Fruit fly (Drosophila melanogaster) whole organism, prepupa: ENCODE data around the gene CAH5.

Experiments used
- CG10631 ChIP-seq: fragments of 200-800 bp; sonication (Bioruptor generic); optimal IDR thresholded peaks from 2 replicates; lab custom pipeline; 2016; ENCODE audit warnings: missing biosample characterization, missing genetic modification characterization
- CG10669 ChIP-seq: fragments of 200-800 bp; sonication (Bioruptor generic); optimal IDR thresholded peaks from 3 replicates; lab custom pipeline; 2018; ENCODE audit warnings: missing biosample characterization, mild to moderate bottlenecking, missing genetic modification characterization, moderate library complexity
- CG11762 ChIP-seq: fragments of 200-800 bp; sonication (Bioruptor generic); optimal IDR thresholded peaks from 3 replicates; lab custom pipeline; 2016; ENCODE audit warnings: missing biosample characterization, missing genetic modification characterization; ENCODE audit not compliant: insufficient read depth
- CG11902 ChIP-seq: fragments of 200-800 bp; sonication (Bioruptor generic); optimal IDR thresholded peaks from 3 replicates; lab custom pipeline; 2016; ENCODE audit warnings: missing biosample characterization, missing genetic modification characterization
- CG15336 ChIP-seq: fragments of 200-800 bp; sonication (Bioruptor generic); IDR thresholded peaks from 2 replicates; pipeline ENCODE4 v1.3.6; 2022; ENCODE audit warnings: missing biosample characterization, missing genetic modification characterization
- CG3032 ChIP-seq: fragments of 200-800 bp; optimal IDR thresholded peaks from 2 replicates; lab custom pipeline; 2019; ENCODE audit warnings: missing biosample characterization, mild to moderate bottlenecking, missing genetic modification characterization, moderate library complexity
- CG31627 ChIP-seq: fragments of 200-800 bp; sonication (Bioruptor generic); optimal IDR thresholded peaks from 3 replicates; lab custom pipeline; 2016; ENCODE audit warnings: missing biosample characterization, missing genetic modification characterization
- CG32006 ChIP-seq: fragments of 200-800 bp; sonication (Bioruptor generic); optimal IDR thresholded peaks from 3 replicates; lab custom pipeline; 2017; ENCODE audit warnings: missing biosample characterization, mild to moderate bottlenecking, missing genetic modification characterization
- CG34406 ChIP-seq: fragments of 200-800 bp; sonication (Bioruptor generic); optimal IDR thresholded peaks from 3 replicates; lab custom pipeline; 2016; ENCODE audit warnings: missing biosample characterization, missing genetic modification characterization
- CG3919 ChIP-seq: fragments of 200-800 bp; sonication (Bioruptor generic); optimal IDR thresholded peaks from 3 replicates; lab custom pipeline; 2016; ENCODE audit warnings: missing biosample characterization, missing genetic modification characterization
- CG4318 ChIP-seq: fragments of 200-800 bp; sonication (Bioruptor generic); optimal IDR thresholded peaks from 3 replicates; lab custom pipeline; 2017; ENCODE audit warnings: missing biosample characterization, mild to moderate bottlenecking, missing genetic modification characterization
- CG6163 ChIP-seq: fragments of 200-800 bp; sonication (Bioruptor generic); IDR thresholded peaks from 3 replicates; pipeline ENCODE4 v1.3.6; 2022; ENCODE audit warnings: missing biosample characterization, missing genetic modification characterization
- CG6792 ChIP-seq: fragments of 200-800 bp; sonication (Bioruptor generic); optimal IDR thresholded peaks from 3 replicates; lab custom pipeline; 2016; ENCODE audit warnings: missing biosample characterization, missing genetic modification characterization
- CG7368 ChIP-seq: fragments of 200-800 bp; sonication (Bioruptor generic); optimal IDR thresholded peaks from 3 replicates; lab custom pipeline; 2016; ENCODE audit warnings: missing biosample characterization, missing genetic modification characterization
- CG8119 ChIP-seq: fragments of 200-800 bp; sonication (Bioruptor generic); IDR thresholded peaks from 3 replicates; pipeline ENCODE4 v1.3.6; 2022; ENCODE audit warnings: missing biosample characterization, missing genetic modification characterization
- CG8319 ChIP-seq: fragments of 200-800 bp; sonication (Bioruptor generic); optimal IDR thresholded peaks from 3 replicates; lab custom pipeline; 2016; ENCODE audit warnings: missing biosample characterization, missing genetic modification characterization
- CG8632 ChIP-seq: fragments of 200-800 bp; sonication (Bioruptor generic); optimal IDR thresholded peaks from 3 replicates; lab custom pipeline; 2016; ENCODE audit warnings: missing biosample characterization, missing genetic modification characterization
- CG9139 ChIP-seq: fragments of 200-800 bp; sonication (Bioruptor generic); optimal IDR thresholded peaks from 3 replicates; lab custom pipeline; 2017; ENCODE audit warnings: missing biosample characterization, mild to moderate bottlenecking, missing genetic modification characterization
- Eip75B ChIP-seq: fragments of 200-800 bp; sonication (Bioruptor generic); optimal IDR thresholded peaks from 3 replicates; lab custom pipeline; 2016; ENCODE audit warnings: missing biosample characterization, missing genetic modification characterization
- Eip78C ChIP-seq: fragments of 200-800 bp; sonication (Bioruptor generic); peaks from one replicate; lab custom pipeline; 2016; ENCODE audit warnings: missing biosample characterization, missing genetic modification characterization
- Eip93F ChIP-seq: fragments of 200-800 bp; sonication (Bioruptor generic); optimal IDR thresholded peaks from 2 replicates; lab custom pipeline; 2016; ENCODE audit warnings: missing biosample characterization, mild to moderate bottlenecking, missing genetic modification characterization
- Ets21C ChIP-seq: fragments of 200-800 bp; sonication (Bioruptor generic); optimal IDR thresholded peaks from 3 replicates; lab custom pipeline; 2016; ENCODE audit warnings: missing biosample characterization, missing genetic modification characterization
- Ets96B ChIP-seq: fragments of 200-800 bp; optimal IDR thresholded peaks from 2 replicates; lab custom pipeline; 2019; ENCODE audit warnings: missing biosample characterization, mild to moderate bottlenecking, missing genetic modification characterization, moderate library complexity
- Gug ChIP-seq: fragments of 200-800 bp; sonication (Bioruptor generic); IDR thresholded peaks from 2 replicates; pipeline ENCODE4 v1.3.6; 2022; ENCODE audit warnings: missing biosample characterization, missing genetic modification characterization
- Hr38 ChIP-seq: sonication (Bioruptor generic); optimal IDR thresholded peaks from 2 replicates; lab custom pipeline; 2016; ENCODE audit warnings: missing biosample characterization, missing genetic modification characterization
- Hr39 ChIP-seq: fragments of 200-800 bp; sonication (Bioruptor generic); optimal IDR thresholded peaks from 2 replicates; lab custom pipeline; 2016; ENCODE audit warnings: missing biosample characterization, missing genetic modification characterization
- Hr4 ChIP-seq: fragments of 200-800 bp; sonication (Bioruptor generic); optimal IDR thresholded peaks from 3 replicates; lab custom pipeline; 2016; ENCODE audit warnings: missing biosample characterization, missing genetic modification characterization
- Lpt ChIP-seq: fragments of 200-800 bp; sonication (Bioruptor generic); optimal IDR thresholded peaks from 3 replicates; lab custom pipeline; 2016; ENCODE audit warnings: missing biosample characterization, missing genetic modification characterization
- Met ChIP-seq: fragments of 200-800 bp; sonication (Bioruptor generic); optimal IDR thresholded peaks from 3 replicates; lab custom pipeline; 2016; ENCODE audit warnings: missing biosample characterization, missing genetic modification characterization
- OdsH ChIP-seq: fragments of 200-800 bp; sonication (Bioruptor generic); optimal IDR thresholded peaks from 3 replicates; lab custom pipeline; 2016; ENCODE audit warnings: missing biosample characterization, missing genetic modification characterization
- Smox ChIP-seq: fragments of 200-800 bp; sonication (Bioruptor generic); optimal IDR thresholded peaks from 3 replicates; lab custom pipeline; 2016; ENCODE audit warnings: missing biosample characterization, missing genetic modification characterization
- Sox102F ChIP-seq: fragments of 200-800 bp; sonication (Bioruptor generic); optimal IDR thresholded peaks from 2 replicates; lab custom pipeline; 2016; ENCODE audit warnings: missing biosample characterization, mild to moderate bottlenecking, missing genetic modification characterization
- Sox14 ChIP-seq: fragments of 200-800 bp; sonication (Bioruptor generic); optimal IDR thresholded peaks from 3 replicates; lab custom pipeline; 2016; ENCODE audit warnings: missing biosample characterization, missing genetic modification characterization
- Sox15 ChIP-seq: fragments of 200-800 bp; sonication (Bioruptor generic); optimal IDR thresholded peaks from 3 replicates; lab custom pipeline; 2016; ENCODE audit warnings: missing biosample characterization, missing genetic modification characterization
- achi ChIP-seq: fragments of 200-800 bp; sonication (Bioruptor generic); optimal IDR thresholded peaks from 3 replicates; lab custom pipeline; 2016; ENCODE audit warnings: missing biosample characterization, missing genetic modification characterization
- acj6 ChIP-seq: fragments of 200-800 bp; sonication (Bioruptor generic); optimal IDR thresholded peaks from 3 replicates; lab custom pipeline; 2016; ENCODE audit warnings: missing biosample characterization, missing genetic modification characterization
- cyc ChIP-seq: fragments of 200-800 bp; sonication (Bioruptor generic); optimal IDR thresholded peaks from 3 replicates; lab custom pipeline; 2016; ENCODE audit warnings: missing biosample characterization, missing genetic modification characterization
- dac ChIP-seq: fragments of 200-800 bp; sonication (Bioruptor generic); optimal IDR thresholded peaks from 2 replicates; lab custom pipeline; 2017; ENCODE audit warnings: missing biosample characterization, mild to moderate bottlenecking, missing genetic modification characterization
- dsx ChIP-seq: fragments of 200-800 bp; optimal IDR thresholded peaks from 3 replicates; lab custom pipeline; 2019; ENCODE audit warnings: missing biosample characterization, mild to moderate bottlenecking, missing genetic modification characterization, moderate library complexity; ENCODE audit not compliant: poor library complexity, severe bottlenecking
- eg ChIP-seq: fragments of 200-800 bp; sonication (Bioruptor generic); IDR thresholded peaks from 3 replicates; pipeline ENCODE4 v1.3.6; 2022; ENCODE audit warnings: missing biosample characterization, missing genetic modification characterization
- esn ChIP-seq: fragments of 200-800 bp; sonication (Bioruptor generic); optimal IDR thresholded peaks from 2 replicates; lab custom pipeline; 2016; ENCODE audit warnings: missing biosample characterization, mild to moderate bottlenecking, missing genetic modification characterization, moderate library complexity
- lz ChIP-seq: fragments of 200-800 bp; sonication (Bioruptor generic); optimal IDR thresholded peaks from 3 replicates; lab custom pipeline; 2016; ENCODE audit warnings: missing biosample characterization, missing genetic modification characterization
- pdm3 ChIP-seq: fragments of 200-800 bp; sonication (Bioruptor generic); optimal IDR thresholded peaks from 3 replicates; lab custom pipeline; 2016; ENCODE audit warnings: missing biosample characterization, missing genetic modification characterization
- ss ChIP-seq, 2 experiments: fragments of 200-800 bp; sonication (Bioruptor generic); optimal IDR thresholded peaks; 2 replicates in 1 of 2; 3 replicates in 1 of 2; lab custom pipeline; 2017 to 2018; ENCODE audit warnings: mild to moderate bottlenecking in 2 of 2, missing biosample characterization in 2 of 2, missing genetic modification characterization in 2 of 2, moderate library complexity in 1 of 2
- svp ChIP-seq: fragments of 200-800 bp; sonication (Bioruptor generic); peaks from one replicate; lab custom pipeline; 2016; ENCODE audit warnings: missing biosample characterization, missing genetic modification characterization
- topi ChIP-seq: fragments of 200-800 bp; sonication (Bioruptor generic); optimal IDR thresholded peaks from 3 replicates; lab custom pipeline; 2016; ENCODE audit warnings: missing biosample characterization, missing genetic modification characterization

CAH5 gene

DNA sequence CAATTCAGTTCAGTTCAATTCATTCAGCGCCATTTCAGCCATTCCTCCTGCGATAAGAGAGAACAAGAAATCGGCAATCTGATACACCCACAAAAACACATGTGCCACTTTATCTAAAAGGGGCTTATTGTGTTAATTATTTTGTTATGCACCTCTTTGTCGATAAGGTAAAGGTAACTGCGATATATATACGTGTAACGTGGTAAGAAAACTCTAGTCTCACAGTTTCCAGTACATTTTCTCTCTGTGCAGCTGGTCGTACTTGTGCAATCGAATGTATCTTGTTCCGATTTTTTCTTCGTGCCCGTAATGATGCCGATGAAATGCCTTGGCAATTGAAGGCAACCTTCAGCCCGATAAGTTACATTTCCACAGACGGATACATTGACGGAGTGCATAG lies 25.1 kb downstream of the CAH5 start:
- TF ChIP-seq CG10631 (GFP tag; lab: Kevin White, UChicago) (peak; percentile 52), esn (peak; percentile 42), Gug (GFP tag; lab: Robert Waterston, UW) (peak; percentile 32; the same call in 1 of the 2 replicates), CG8319 (GFP tag; lab: Kevin White, UChicago) (peak; percentile 13), Eip75B (peak; percentile 36), Hr4 (peak; percentile 33), Sox14 (GFP tag; lab: Kevin White, UChicago) (peak; percentile 32), Ets96B (tag; lab: Kevin White, UChicago) (peak; percentile 33), achi (GFP tag; lab: Kevin White, UChicago) (peak; percentile 19), svp (peak; percentile 70), CG8119 (peak; percentile 39; the same call in 1 of the 3 replicates), CG31627 (GFP tag; lab: Kevin White, UChicago) (peak; percentile 12), Smox (GFP tag; lab: Kevin White, UChicago) (peak; percentile 27), OdsH (GFP tag; lab: Kevin White, UChicago) (peak; percentile 31), Met (GFP tag; lab: Kevin White, UChicago) (peak; percentile 51), CG8632 (GFP tag; lab: Kevin White, UChicago) (peak; percentile 24), Sox15 (peak; percentile 11), CG7368 (GFP tag; lab: Kevin White, UChicago) (peak; percentile 16), CG34406 (GFP tag; lab: Kevin White, UChicago) (peak; percentile 21), ss (GFP tag; optimal IDR thresholded peaks at IDR 0.05; lab: Kevin White, UChicago) (no peak), CG32006 (GFP tag; lab: Kevin White, UChicago) (peak; percentile 30), CG4318 (no peak), Ets21C (GFP tag; lab: Kevin White, UChicago) (no peak), Hr38 (no peak), acj6 (GFP tag; lab: Kevin White, UChicago) (peak; percentile 38), CG11902 (GFP tag; lab: Kevin White, UChicago) (peak; percentile 18), Eip93F (GFP tag; lab: Kevin White, UChicago) (no peak), CG6792 (GFP tag; lab: Kevin White, UChicago) (peak; percentile 28), Eip78C (GFP tag; lab: Kevin White, UChicago) (peak; percentile 83), cyc (GFP tag; lab: Kevin White, UChicago) (peak; percentile 15), CG6163 (peak; percentile 25; the same call in 1 of the 3 replicates), Lpt (no peak), CG10669 (GFP tag; lab: Kevin White, UChicago) (peak; percentile 15), CG15336 (GFP tag; lab: Robert Waterston, UW) (peak; percentile 28; the same call in 1 of the 2 replicates), topi (GFP tag; lab: Kevin White, UChicago) (peak; percentile 39), eg (GFP tag; lab: Robert Waterston, UW) (peak; percentile 29; the same call in 1 of the 3 replicates), Sox102F (peak; percentile 27), CG3032 (peak; percentile 11), lz (GFP tag; lab: Kevin White, UChicago) (peak; percentile 22), pdm3 (peak; percentile 36), CG9139 (GFP tag; lab: Kevin White, UChicago) (no peak), Hr39 (GFP tag; lab: Kevin White, UChicago) (peak; percentile 42), CG11762 (GFP tag; lab: Kevin White, UChicago) (peak; percentile 35), dac (GFP tag; lab: Kevin White, UChicago) (no peak), CG3919 (GFP tag; lab: Kevin White, UChicago) (peak; percentile 60), dsx (no peak)
